Fruit fly (Drosophila melanogaster) whole organism, embryonic: ENCODE results near the gene CG42795.

Experiments used
- BEAF-32 ChIP-seq: fragments of 200-800 bp; sonication (Bioruptor generic); optimal IDR thresholded peaks from 3 replicates; lab custom pipeline; 2017; ENCODE audit warnings: missing biosample characterization, missing genetic modification characterization, mild to moderate bottlenecking, moderate library complexity, missing genetic modification reagents
- BtbVII ChIP-seq: fragments of 200-800 bp; sonication (Bioruptor generic); optimal IDR thresholded peaks from 3 replicates; lab custom pipeline; 2017; ENCODE audit warnings: missing biosample characterization, mild to moderate bottlenecking, missing genetic modification characterization
- CG10147 ChIP-seq: fragments of 200-800 bp; sonication (Bioruptor generic); optimal IDR thresholded peaks from 2 replicates; lab custom pipeline; 2019; ENCODE audit warnings: missing biosample characterization, mild to moderate bottlenecking, missing genetic modification characterization, moderate library complexity
- CG10209 ChIP-seq: fragments of 200-800 bp; sonication (Bioruptor generic); optimal IDR thresholded peaks from 3 replicates; lab custom pipeline; 2017; ENCODE audit warnings: missing biosample characterization, mild to moderate bottlenecking, missing genetic modification characterization, missing genetic modification reagents
- CG10267 ChIP-seq: fragments of 200-800 bp; sonication (Bioruptor generic); optimal IDR thresholded peaks from 2 replicates; lab custom pipeline; 2018; ENCODE audit warnings: missing biosample characterization, mild to moderate bottlenecking, missing genetic modification characterization, moderate library complexity
- CG10274 ChIP-seq: fragments of 200-800 bp; sonication (Bioruptor generic); optimal IDR thresholded peaks from 3 replicates; lab custom pipeline; 2017; ENCODE audit warnings: missing biosample characterization, mild to moderate bottlenecking, missing genetic modification characterization
- CG10462 ChIP-seq: fragments of 200-800 bp; sonication (Bioruptor generic); optimal IDR thresholded peaks from 2 replicates; lab custom pipeline; 2016; ENCODE audit warnings: missing biosample characterization, missing genetic modification characterization
- CG10565 ChIP-seq: fragments of 200-800 bp; sonication (Bioruptor generic); optimal IDR thresholded peaks from 3 replicates; lab custom pipeline; 2016; ENCODE audit warnings: missing biosample characterization, mild to moderate bottlenecking, missing genetic modification characterization
- CG11085 ChIP-seq: fragments of 200-800 bp; sonication (Bioruptor generic); IDR thresholded peaks from 2 replicates; pipeline ENCODE4 v1.3.6; 2022; ENCODE audit warnings: missing biosample characterization, missing genetic modification characterization
- CG12659 ChIP-seq: fragments of 200-800 bp; sonication (Bioruptor generic); optimal IDR thresholded peaks from 3 replicates; lab custom pipeline; 2017; ENCODE audit warnings: mild to moderate bottlenecking, missing biosample characterization, missing genetic modification reagents, missing genetic modification characterization
- CG13123 ChIP-seq: fragments of 200-800 bp; sonication (Bioruptor generic); optimal IDR thresholded peaks from 2 replicates; lab custom pipeline; 2016; ENCODE audit warnings: missing biosample characterization, missing genetic modification characterization
- CG14710 ChIP-seq: fragments of 200-800 bp; sonication (Bioruptor generic); optimal IDR thresholded peaks from 3 replicates; lab custom pipeline; 2019; ENCODE audit warnings: missing biosample characterization, mild to moderate bottlenecking, missing genetic modification characterization, moderate library complexity
- CG15479 ChIP-seq: fragments of 200-800 bp; sonication (Bioruptor generic); optimal IDR thresholded peaks from 3 replicates; lab custom pipeline; 2019; ENCODE audit warnings: missing biosample characterization, mild to moderate bottlenecking, missing genetic modification characterization, moderate library complexity
- CG16813 ChIP-seq: fragments of 200-800 bp; sonication (Bioruptor generic); IDR thresholded peaks from 3 replicates; pipeline ENCODE4 v1.3.6; 2022; ENCODE audit warnings: missing biosample characterization, missing genetic modification characterization; ENCODE audit not compliant: partially characterized antibody
- CG16815 ChIP-seq: fragments of 200-800 bp; sonication (Bioruptor generic); optimal IDR thresholded peaks from 3 replicates; lab custom pipeline; 2017; ENCODE audit warnings: missing biosample characterization, mild to moderate bottlenecking, missing genetic modification characterization
- CG17829 ChIP-seq: fragments of 200-800 bp; optimal IDR thresholded peaks from 2 replicates; lab custom pipeline; 2019; ENCODE audit warnings: missing biosample characterization, mild to moderate bottlenecking, missing genetic modification characterization, moderate library complexity
- CG18476 ChIP-seq: fragments of 200-800 bp; sonication (Bioruptor generic); optimal IDR thresholded peaks from 2 replicates; lab custom pipeline; 2016; ENCODE audit warnings: missing biosample characterization, mild to moderate bottlenecking, missing genetic modification characterization
- CG2712 ChIP-seq: fragments of 200-800 bp; optimal IDR thresholded peaks from 3 replicates; lab custom pipeline; 2019; ENCODE audit warnings: missing biosample characterization, mild to moderate bottlenecking, missing genetic modification characterization, moderate library complexity
- CG3163 ChIP-seq: fragments of 200-800 bp; sonication (Bioruptor generic); optimal IDR thresholded peaks from 3 replicates; lab custom pipeline; 2016; ENCODE audit warnings: missing biosample characterization, missing genetic modification characterization
- CG7556 ChIP-seq: fragments of 200-800 bp; sonication (Bioruptor generic); optimal IDR thresholded peaks from 2 replicates; lab custom pipeline; 2017; ENCODE audit warnings: missing biosample characterization, mild to moderate bottlenecking, missing genetic modification characterization
- CG8478 ChIP-seq: fragments of >200 bp; optimal IDR thresholded peaks from 2 replicates; lab custom pipeline; 2018
- CG8924 ChIP-seq: fragments of 200-800 bp; optimal IDR thresholded peaks from 3 replicates; lab custom pipeline; 2019; ENCODE audit warnings: missing biosample characterization, mild to moderate bottlenecking, missing genetic modification characterization, moderate library complexity
- CrebB ChIP-seq: fragments of 200-800 bp; sonication (Bioruptor generic); optimal IDR thresholded peaks from 3 replicates; lab custom pipeline; 2018; ENCODE audit warnings: missing biosample characterization, mild to moderate bottlenecking, missing genetic modification characterization
- Dll ChIP-seq: fragments of 200-800 bp; sonication (Bioruptor generic); IDR thresholded peaks from 4 replicates; pipeline ENCODE4 v1.3.6; 2022; ENCODE audit warnings: missing biosample characterization, missing genetic modification characterization; ENCODE audit not compliant: partially characterized antibody
- Fer2 ChIP-seq: fragments of 200-800 bp; sonication (Bioruptor generic); optimal IDR thresholded peaks from 2 replicates; lab custom pipeline; 2018; ENCODE audit warnings: missing biosample characterization, mild to moderate bottlenecking, missing genetic modification characterization, moderate library complexity
- Hr51 ChIP-seq, 2 experiments: fragments of 200-800 bp; sonication (Bioruptor generic); optimal IDR thresholded peaks; 2 replicates in 1 of 2; 3 replicates in 1 of 2; lab custom pipeline; 2016 to 2018; ENCODE audit warnings: missing biosample characterization in 2 of 2, missing genetic modification characterization in 2 of 2, mild to moderate bottlenecking in 1 of 2, moderate library complexity in 1 of 2
- MESR4 ChIP-seq: fragments of 200-800 bp; sonication (Bioruptor generic); optimal IDR thresholded peaks from 2 replicates; lab custom pipeline; 2018; ENCODE audit warnings: missing biosample characterization, mild to moderate bottlenecking, missing genetic modification characterization, moderate library complexity
- NFAT ChIP-seq: fragments of 200-800 bp; sonication (Bioruptor generic); IDR thresholded peaks from 2 replicates; pipeline ENCODE4 v1.3.6; 2022; ENCODE audit warnings: missing biosample characterization, missing genetic modification characterization
- Nf-YB ChIP-seq: fragments of 200-800 bp; sonication (Bioruptor generic); optimal IDR thresholded peaks from 3 replicates; lab custom pipeline; 2019; ENCODE audit warnings: missing biosample characterization, mild to moderate bottlenecking, missing genetic modification characterization, moderate library complexity
- NfI ChIP-seq: fragments of 200-800 bp; sonication (Bioruptor generic); optimal IDR thresholded peaks from 3 replicates; lab custom pipeline; 2018; ENCODE audit warnings: missing biosample characterization, mild to moderate bottlenecking, missing genetic modification characterization, moderate library complexity
- Opbp ChIP-seq: fragments of 200-800 bp; sonication (Bioruptor generic); IDR thresholded peaks from 3 replicates; pipeline ENCODE4 v1.3.6; 2022; ENCODE audit warnings: missing biosample characterization, missing genetic modification characterization; ENCODE audit not compliant: partially characterized antibody
- PHDP ChIP-seq: fragments of 200-800 bp; sonication (Bioruptor generic); optimal IDR thresholded peaks from 3 replicates; lab custom pipeline; 2018; ENCODE audit warnings: missing biosample characterization, mild to moderate bottlenecking, missing genetic modification characterization, moderate library complexity
- Ravus ChIP-seq: fragments of 200-800 bp; sonication (Bioruptor generic); IDR thresholded peaks from 2 replicates; pipeline ENCODE4 v1.3.6; 2022; ENCODE audit warnings: missing biosample characterization, missing genetic modification characterization
- Sox100B ChIP-seq: fragments of 200-800 bp; sonication (Bioruptor generic); optimal IDR thresholded peaks from 3 replicates; lab custom pipeline; 2018; ENCODE audit warnings: missing biosample characterization, mild to moderate bottlenecking, missing genetic modification characterization
- Ssrp ChIP-seq: fragments of 200-800 bp; sonication (Bioruptor generic); optimal IDR thresholded peaks from 2 replicates; lab custom pipeline; 2018; ENCODE audit warnings: missing biosample characterization, mild to moderate bottlenecking, missing genetic modification characterization, moderate library complexity
- dysf ChIP-seq: fragments of 200-800 bp; sonication (Bioruptor generic); IDR thresholded peaks from 3 replicates; pipeline ENCODE4 v1.3.6; 2022; ENCODE audit warnings: missing biosample characterization, missing genetic modification characterization
- ewg ChIP-seq: fragments of 200-800 bp; sonication (Bioruptor generic); optimal IDR thresholded peaks from 3 replicates; lab custom pipeline; 2017; ENCODE audit warnings: mild to moderate bottlenecking, missing biosample characterization, missing genetic modification reagents, missing genetic modification characterization
- fd3F ChIP-seq: fragments of 200-800 bp; sonication (Bioruptor generic); optimal IDR thresholded peaks from 2 replicates; lab custom pipeline; 2018; ENCODE audit warnings: missing biosample characterization, mild to moderate bottlenecking, missing genetic modification characterization, moderate library complexity
- fd64A ChIP-seq: fragments of 200-800 bp; sonication (Bioruptor generic); optimal IDR thresholded peaks from 3 replicates; lab custom pipeline; 2018; ENCODE audit warnings: missing biosample characterization, mild to moderate bottlenecking, missing genetic modification characterization
- grau ChIP-seq: fragments of 200-800 bp; optimal IDR thresholded peaks from 3 replicates; lab custom pipeline; 2019; ENCODE audit warnings: missing biosample characterization, mild to moderate bottlenecking, missing genetic modification characterization, moderate library complexity
- klu ChIP-seq: fragments of 200-800 bp; sonication (Bioruptor generic); IDR thresholded peaks from 2 replicates; pipeline ENCODE4 v1.3.6; 2022; ENCODE audit warnings: missing biosample characterization, missing genetic modification characterization
- kni ChIP-seq: fragments of 200-800 bp; sonication (Bioruptor generic); optimal IDR thresholded peaks from 3 replicates; lab custom pipeline; 2017; ENCODE audit warnings: mild to moderate bottlenecking, missing biosample characterization, missing genetic modification reagents, missing genetic modification characterization
- lola ChIP-seq, 3 experiments: fragments of >200 bp in 2 of 3; fragments of 200-800 bp in 1 of 3; sonication (Bioruptor generic) in 1 of 3; optimal IDR thresholded peaks; 2 replicates each; lab custom pipeline; 2017 to 2019; ENCODE audit warnings: missing biosample characterization in 3 of 3, missing genetic modification characterization in 3 of 3, mild to moderate bottlenecking in 1 of 3, moderate library complexity in 1 of 3
- nmo ChIP-seq: fragments of 200-800 bp; sonication (Bioruptor generic); optimal IDR thresholded peaks from 2 replicates; lab custom pipeline; 2018; ENCODE audit warnings: missing biosample characterization, mild to moderate bottlenecking, missing genetic modification characterization, moderate library complexity
- nom ChIP-seq: fragments of 200-800 bp; sonication (Bioruptor generic); optimal IDR thresholded peaks from 2 replicates; lab custom pipeline; 2017; ENCODE audit warnings: missing biosample characterization, missing genetic modification characterization, mild to moderate bottlenecking, moderate library complexity, missing genetic modification reagents
- onecut ChIP-seq: fragments of 200-800 bp; sonication (Bioruptor generic); IDR thresholded peaks from 2 replicates; pipeline ENCODE4 v1.3.6; 2022; ENCODE audit warnings: missing biosample characterization, missing genetic modification characterization
- otp ChIP-seq: fragments of 200-800 bp; sonication (Bioruptor generic); IDR thresholded peaks from 3 replicates; pipeline ENCODE4, ENCODE4 v1.3.6; 2022; ENCODE audit warnings: missing biosample characterization, missing genetic modification characterization
- repo ChIP-seq: fragments of 200-800 bp; sonication (Bioruptor generic); optimal IDR thresholded peaks from 2 replicates; lab custom pipeline; 2016; ENCODE audit warnings: missing biosample characterization, missing genetic modification characterization
- tup ChIP-seq: fragments of 200-800 bp; sonication (Bioruptor generic); optimal IDR thresholded peaks from 2 replicates; lab custom pipeline; 2016; ENCODE audit warnings: missing biosample characterization, mild to moderate bottlenecking, missing genetic modification characterization, moderate library complexity
- wek ChIP-seq: fragments of 200-800 bp; sonication (Bioruptor generic); optimal IDR thresholded peaks from 3 replicates; lab custom pipeline; 2018; ENCODE audit warnings: missing biosample characterization, mild to moderate bottlenecking, missing genetic modification characterization, moderate library complexity

CG42795 gene

DNA sequence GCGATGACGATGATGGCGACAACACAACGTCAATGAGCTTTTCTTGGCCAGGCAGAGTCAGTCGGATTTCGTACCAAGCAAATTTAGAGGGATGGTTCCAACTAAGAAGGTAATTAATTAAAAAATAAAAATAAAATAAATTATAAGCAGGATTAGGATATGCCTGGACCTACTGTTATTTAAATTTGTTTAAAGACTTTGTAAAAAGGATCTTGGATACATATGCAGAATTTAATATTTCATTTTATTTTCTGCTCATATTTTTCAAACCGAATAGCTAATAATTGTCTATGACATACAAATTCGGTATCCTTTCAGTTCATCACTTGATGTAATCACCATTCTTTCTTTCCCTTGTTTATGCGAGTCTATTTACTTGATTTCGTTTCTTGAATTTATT, 49.3 kb downstream of the CG42795 start (continued):
- TF ChIP-seq CG10267 (tag; lab: Kevin White, UChicago) (no peak), CG16813 (no peak), CG17829 (tag; lab: Kevin White, UChicago) (no peak), Ssrp (tag; lab: Kevin White, UChicago) (peak; percentile 41), repo (GFP tag; lab: Kevin White, UChicago) (no peak), CG10209 (GFP tag; lab: Kevin White, UChicago) (peak; percentile 23), MESR4 (no peak), Dll (GFP tag; lab: Robert Waterston, UW) (no peak), Ravus (GFP tag; lab: Robert Waterston, UW) (no peak), CG8924 (tag; lab: Kevin White, UChicago) (no peak), CG8478 (no peak), BtbVII (GFP tag; lab: Kevin White, UChicago) (no peak), klu (GFP tag; lab: Robert Waterston, UW) (no peak), Nf-YB (GFP tag; lab: Kevin White, UChicago) (no peak), Sox100B (GFP tag; lab: Kevin White, UChicago) (peak; percentile 4), PHDP (tag; lab: Kevin White, UChicago) (peak; percentile 16), otp (GFP tag; lab: Robert Waterston, UW) (no peak), Opbp (GFP tag; lab: Robert Waterston, UW) (no peak), fd64A (no peak), CG2712 (tag; lab: Kevin White, UChicago) (peak; percentile 0), BEAF-32 (GFP tag; lab: Kevin White, UChicago) (no peak), CG11085 (GFP tag; lab: Robert Waterston, UW) (no peak), fd3F (GFP tag; lab: Kevin White, UChicago) (peak; percentile 9), CrebB (no peak), dysf (GFP tag; lab: Robert Waterston, UW) (peak; percentile 19; the same call in 1 of the 3 replicates), CG15479 (GFP tag; lab: Kevin White, UChicago) (no peak), NFAT (no peak), Hr51 (GFP tag; optimal IDR thresholded peaks at IDR 0.05; lab: Kevin White, UChicago) (peak in 1 of 2 experiments; percentile 71), CG18476 (GFP tag; lab: Kevin White, UChicago) (no peak), lola (GFP tag; optimal IDR thresholded peaks at IDR 0.05; lab: Kevin White, UChicago) (no peak), CG14710 (tag; lab: Kevin White, UChicago) (no peak), NfI (GFP tag; lab: Kevin White, UChicago) (no peak), CG3163 (GFP tag; lab: Kevin White, UChicago) (no peak), CG12659 (peak; percentile 12), tup (GFP tag; lab: Kevin White, UChicago) (no peak), ewg (peak; percentile 8), CG10565 (GFP tag; lab: Kevin White, UChicago) (no peak), kni (GFP tag; lab: Kevin White, UChicago) (no peak), nom (GFP tag; lab: Kevin White, UChicago) (no peak), onecut (no peak), CG7556 (GFP tag; lab: Kevin White, UChicago) (no peak), CG10147 (GFP tag; lab: Kevin White, UChicago) (no peak), CG10274 (no peak), CG16815 (GFP tag; lab: Kevin White, UChicago) (no peak), CG13123 (GFP tag; lab: Kevin White, UChicago) (no peak), wek (no peak), nmo (GFP tag; lab: Kevin White, UChicago) (peak; percentile 46), Fer2 (no peak), CG10462 (GFP tag; lab: Kevin White, UChicago) (no peak), grau (peak; percentile 42)
